Worm (Caenorhabditis elegans): Measurements from ENCODE around the gene F21C10.6.

F21C10.6 gene

DNA sequence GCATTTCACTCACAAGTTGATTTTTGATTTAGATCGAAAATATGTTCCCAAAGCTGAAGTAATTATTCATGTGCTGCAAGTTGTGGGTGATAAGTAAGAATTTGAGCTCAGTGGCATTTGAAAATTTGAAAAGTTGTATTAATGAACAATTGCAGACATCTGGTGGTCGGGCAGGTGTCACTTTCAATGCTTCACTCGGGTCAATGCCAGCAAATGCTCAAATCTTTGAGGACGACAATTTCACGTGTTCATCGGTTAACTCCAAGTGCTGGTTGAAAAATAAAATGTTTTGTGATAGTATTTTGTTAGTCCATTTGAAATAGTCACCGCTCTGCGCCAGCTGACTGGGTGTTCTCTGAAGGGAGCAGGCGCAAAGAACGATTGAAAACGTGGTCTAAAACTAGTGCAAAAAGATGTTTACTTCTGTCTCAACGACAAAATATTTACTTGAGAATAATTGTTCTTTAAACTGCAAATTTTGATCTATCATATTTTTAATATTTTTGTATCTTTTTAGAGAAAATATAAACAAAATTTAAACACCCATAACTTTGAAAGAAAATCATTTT, 30.1 kb upstream of the F21C10.6 start (continued):
- no peak for TF ChIP-seq F39B2.1 (GFP tag; IDR thresholded peaks at IDR 0.05)
- TF ChIP-seq Y53G8AR.9 (GFP tag; conservative IDR thresholded peaks at IDR 0.05), result no peak
- TF ChIP-seq K12H6.12 (tag; optimal IDR thresholded peaks at IDR 0.05), result peak; percentile 44
- TF ChIP-seq chd-7 (tag; optimal IDR thresholded peaks at IDR 0.05), result peak; percentile 33
- TF ChIP-seq let-607 (tag; optimal IDR thresholded peaks at IDR 0.05), result peak in 1 of 2 experiments; percentile 6
- TF ChIP-seq F23B12.7 (tag; optimal IDR thresholded peaks at IDR 0.05; ENCODE audit: insufficient read depth), result no peak
- peak; percentile 47 for TF ChIP-seq tbp1 (GFP tag; optimal IDR thresholded peaks at IDR 0.05)
- TF ChIP-seq fkh-3 (tag; optimal IDR thresholded peaks at IDR 0.05), result no peak
- TF ChIP-seq cebp-1 (GFP tag; IDR thresholded peaks at IDR 0.05), result no peak
- peak; percentile 66 for TF ChIP-seq cebp-1 (tag; optimal IDR thresholded peaks at IDR 0.05)
- TF ChIP-seq akir-1 (GFP tag; optimal IDR thresholded peaks at IDR 0.05), result no peak
- TF ChIP-seq aptf-3 (GFP tag; IDR thresholded peaks at IDR 0.05), result no peak
- TF ChIP-seq cebp-2 (GFP tag; IDR thresholded peaks at IDR 0.05), result no peak
- no peak for TF ChIP-seq lin-54 (GFP tag; optimal IDR thresholded peaks at IDR 0.05)
- no peak for TF ChIP-seq snpc-4 (GFP tag; optimal IDR thresholded peaks at IDR 0.05)
- TF ChIP-seq snpc-4 (tag; optimal IDR thresholded peaks at IDR 0.05), result peak in 1 of 4 experiments; percentile 18
- TF ChIP-seq lin-26 (GFP tag; IDR thresholded peaks at IDR 0.05), result no peak
- TF ChIP-seq sdz-38 (tag; optimal IDR thresholded peaks at IDR 0.05), result no peak
- TF ChIP-seq nfya-2 (GFP tag; IDR thresholded peaks at IDR 0.05), result no peak
- no peak for TF ChIP-seq egl-18 (GFP tag; IDR thresholded peaks at IDR 0.05)
- no peak for TF ChIP-seq Y79H2A.3 (GFP tag; conservative IDR thresholded peaks at IDR 0.05)
- no peak for TF ChIP-seq Y67H2A.10 (GFP tag; conservative IDR thresholded peaks at IDR 0.05)
- no peak for TF ChIP-seq hlh-12 (tag; optimal IDR thresholded peaks at IDR 0.05)
- TF ChIP-seq xnd-1 (tag; optimal IDR thresholded peaks at IDR 0.05), result no peak
- TF ChIP-seq B0336.3 (GFP tag; IDR thresholded peaks at IDR 0.05), result 0 out of 2 replicates have a peak, but pooled peaks have one; percentile 18
- no peak for TF ChIP-seq ccch-3 (GFP tag; optimal IDR thresholded peaks at IDR 0.05)
- TF ChIP-seq mxl-1 (tag; optimal IDR thresholded peaks at IDR 0.05), result no peak
- TF ChIP-seq snpc-1.1 (tag; optimal IDR thresholded peaks at IDR 0.05; ENCODE audit: insufficient read depth), result no peak
- no peak for TF ChIP-seq madf-6 (GFP tag; IDR thresholded peaks at IDR 0.05)
- peak; percentile 46 for TF ChIP-seq nhr-80 (tag; optimal IDR thresholded peaks at IDR 0.05)
- no peak for TF ChIP-seq egrh-3 (GFP tag; IDR thresholded peaks at IDR 0.05)
- TF ChIP-seq die-1 (tag; optimal IDR thresholded peaks at IDR 0.05), result no peak
- TF ChIP-seq nhr-27 (tag; optimal IDR thresholded peaks at IDR 0.05), result no peak
- no peak for TF ChIP-seq F52B5.7 (tag; optimal IDR thresholded peaks at IDR 0.05)
- no peak for TF ChIP-seq ets-4 (GFP tag; optimal IDR thresholded peaks at IDR 0.05)
- peak; percentile 25; the same call in 1 of the 2 replicates for TF ChIP-seq hmg-1.2 (GFP tag; IDR thresholded peaks at IDR 0.05)
- no peak; the same call in 1 of the 2 replicates for TF ChIP-seq mcd-1 (GFP tag; IDR thresholded peaks at IDR 0.05)
- TF ChIP-seq hsf-1 (GFP tag; IDR thresholded peaks at IDR 0.05), result no peak
- no peak for TF ChIP-seq F10E7.11 (tag; optimal IDR thresholded peaks at IDR 0.05)
- TF ChIP-seq rcor-1 (GFP tag; IDR thresholded peaks at IDR 0.05), result 0 out of 2 replicates have a peak, but pooled peaks have one; percentile 12
- no peak for TF ChIP-seq B0035.1 (tag; optimal IDR thresholded peaks at IDR 0.05)
- TF ChIP-seq tlf-1 (GFP tag; optimal IDR thresholded peaks at IDR 0.05), result peak; percentile 27
